Fruit fly (Drosophila melanogaster): ENCODE measurements around the gene ATPsynbetaL.
A peak's percentile ranks its signal among the peaks of the same experiment; 100 is the strongest.

The ATPsynbetaL gene

DNA sequence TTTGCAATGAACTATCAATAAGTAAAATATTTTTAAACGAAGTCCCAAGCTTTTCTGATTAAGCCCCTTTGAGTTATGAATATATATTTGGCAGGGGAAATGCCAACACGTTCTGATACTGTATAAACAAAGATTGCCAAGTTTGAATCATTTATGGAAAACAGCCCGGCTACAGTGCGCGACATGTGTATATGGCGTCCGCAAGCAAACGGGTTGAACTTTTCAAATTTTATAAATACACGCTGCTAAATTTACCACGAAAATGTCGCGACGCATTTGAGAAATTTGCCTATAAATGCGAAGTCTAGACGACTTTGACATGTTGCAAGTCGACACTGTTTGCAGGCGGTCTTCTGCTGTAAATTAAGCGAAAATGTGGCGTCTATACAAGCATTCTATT, 49.5 kb upstream of the ATPsynbetaL start (continued):
- TF ChIP-seq Sin3A (optimal IDR thresholded peaks at IDR 0.05) (no peak), CG18476 (GFP tag; optimal IDR thresholded peaks at IDR 0.05) (peak; percentile 19), CG42726 (GFP tag; IDR thresholded peaks at IDR 0.05; ENCODE audit: partially characterized antibody) (no peak), CG8089 (GFP tag; optimal IDR thresholded peaks at IDR 0.05) (peak; percentile 23), CG2202 (tag; optimal IDR thresholded peaks at IDR 0.05) (no peak), lmd (GFP tag; IDR thresholded peaks at IDR 0.05) (peak; percentile 72), fd64A (GFP tag; optimal IDR thresholded peaks at IDR 0.05) (no peak), CG12299 (tag; optimal IDR thresholded peaks at IDR 0.05) (peak; percentile 28), stwl (tag; optimal IDR thresholded peaks at IDR 0.05) (no peak), bsh (GFP tag; optimal IDR thresholded peaks at IDR 0.05) (peak in 1 of 2 experiments; percentile 18), CG14710 (tag; optimal IDR thresholded peaks at IDR 0.05) (no peak), CG2120 (GFP tag; optimal IDR thresholded peaks at IDR 0.05) (peak; percentile 81), Asciz (GFP tag; optimal IDR thresholded peaks at IDR 0.05) (no peak), CG17361 (GFP tag; IDR thresholded peaks at IDR 0.05) (no peak), CG14014 (GFP tag; IDR thresholded peaks at IDR 0.05) (peak; percentile 71), gcm (GFP tag; optimal IDR thresholded peaks at IDR 0.05) (no peak), Nf-YA (GFP tag; IDR thresholded peaks at IDR 0.05) (no peak), slou (GFP tag; optimal IDR thresholded peaks at IDR 0.05) (no peak), CG4282 (GFP tag; optimal IDR thresholded peaks at IDR 0.05) (no peak), CG12155 (GFP tag; optimal IDR thresholded peaks at IDR 0.05) (peak; percentile 35), fd96Cb (tag; optimal IDR thresholded peaks at IDR 0.05) (no peak), esg (GFP tag; conservative IDR thresholded peaks at IDR 0.05) (peak; percentile 59), hbn (GFP tag; IDR thresholded peaks at IDR 0.05; ENCODE audit: partially characterized antibody) (no peak), CG7928 (GFP tag; optimal IDR thresholded peaks at IDR 0.05) (no peak), CG10565 (GFP tag; optimal IDR thresholded peaks at IDR 0.05) (no peak), gcm2 (GFP tag; optimal IDR thresholded peaks at IDR 0.05) (no peak), CG10979 (tag; optimal IDR thresholded peaks at IDR 0.05) (no peak), Hmr (GFP tag; optimal IDR thresholded peaks at IDR 0.05) (peak; percentile 69), CG10959 (GFP tag; IDR thresholded peaks at IDR 0.05) (no peak), bcd (GFP tag; optimal IDR thresholded peaks at IDR 0.05) (peak; percentile 48), CG6683 (GFP tag; optimal IDR thresholded peaks at IDR 0.05) (no peak), CG9609 (GFP tag; optimal IDR thresholded peaks at IDR 0.05) (peak; percentile 30), Awh (GFP tag; IDR thresholded peaks at IDR 0.05) (0 out of 2 replicates have a peak, but pooled peaks have one; percentile 28), CG2678 (tag; optimal IDR thresholded peaks at IDR 0.05) (peak; percentile 59), CG1647 (GFP tag; optimal IDR thresholded peaks at IDR 0.05) (no peak), Trl (optimal IDR thresholded peaks at IDR 0.05) (no peak), Trl (GFP tag; optimal IDR thresholded peaks at IDR 0.05) (peak; percentile 22), CG18011 (GFP tag; optimal IDR thresholded peaks at IDR 0.05) (peak; percentile 8), CG8924 (tag; optimal IDR thresholded peaks at IDR 0.05) (peak; percentile 45), Fer2 (tag; optimal IDR thresholded peaks at IDR 0.05) (no peak), CG17359 (tag; optimal IDR thresholded peaks at IDR 0.05) (no peak), pzg (GFP tag; optimal IDR thresholded peaks at IDR 0.05) (no peak), ERR (GFP tag; optimal IDR thresholded peaks at IDR 0.05) (no peak), ash1 (GFP tag; optimal IDR thresholded peaks at IDR 0.05) (no peak), tin (GFP tag; optimal IDR thresholded peaks at IDR 0.05) (peak; percentile 17), CG15073 (GFP tag; optimal IDR thresholded peaks at IDR 0.05) (no peak), jing (GFP tag; optimal IDR thresholded peaks at IDR 0.05) (no peak), CG6813 (GFP tag; optimal IDR thresholded peaks at IDR 0.05) (no peak), CG14965 (GFP tag; optimal IDR thresholded peaks at IDR 0.05; ENCODE audit: borderline replicate concordance) (no peak), Dip3 (GFP tag; optimal IDR thresholded peaks at IDR 0.05) (peak; percentile 49), Hey (tag; optimal IDR thresholded peaks at IDR 0.05) (no peak)

Measured in whole organism, embryonic.